Fruit fly (Drosophila melanogaster) S2 (cell line): ENCODE measurements around the gene Mical.

Experiments used
- CG8478 ChIP-seq: fragments of >200 bp; optimal IDR thresholded peaks from 2 replicates; lab custom pipeline; 2018
- CTCF ChIP-seq, 2 experiments: fragments of >200 bp; optimal IDR thresholded peaks; 2 replicates each; lab custom pipeline; 2018

DNA sequence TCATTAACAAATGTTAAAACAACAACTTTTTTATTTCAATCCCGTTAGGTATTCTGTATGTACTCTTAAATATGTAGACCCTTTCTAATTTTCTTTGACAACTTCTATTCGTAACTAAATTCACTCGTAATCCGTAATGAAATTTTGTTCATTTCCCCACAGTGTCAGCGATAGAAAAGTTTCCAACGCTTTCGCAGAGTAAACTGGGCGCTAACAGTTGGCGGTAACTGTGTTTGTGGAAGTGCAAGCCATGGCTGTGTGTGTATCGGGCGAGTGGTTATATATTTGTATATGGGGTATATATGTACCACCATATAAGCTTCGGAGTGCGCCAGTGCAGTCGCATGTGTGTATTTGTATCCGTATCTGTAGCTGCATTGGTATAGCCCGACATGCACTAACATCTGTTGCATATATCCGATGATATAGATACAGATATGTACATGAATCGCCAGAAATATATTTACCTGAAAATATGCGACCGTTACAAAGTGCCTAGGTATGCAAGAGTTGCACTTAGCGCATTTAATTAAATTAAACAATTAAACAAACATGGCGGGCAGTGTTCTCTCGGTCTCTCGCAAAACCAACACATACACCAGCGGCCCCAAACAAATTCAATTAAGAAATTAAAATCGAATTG lies 38.9 kb upstream of the Mical start:
- TF ChIP-seq CTCF (optimal IDR thresholded peaks at IDR 0.05; lab: Kevin White, UChicago) (no peak), CG8478 (no peak)
